Worm (Caenorhabditis elegans) whole organism, L1 larva: ENCODE measurements around the gene rps-3.

Experiments
- ama-1 ChIP-seq: fragments of 150-350 bp; optimal IDR thresholded peaks from 2 replicates; lab custom pipeline; 2014
- jun-1 ChIP-seq: fragments of 150-350 bp; optimal IDR thresholded peaks from 2 replicates; lab custom pipeline; 2014; ENCODE audit warnings: missing biosample characterization, missing genetic modification reagents, missing genetic modification characterization
- lin-14 ChIP-seq: fragments of 200-800 bp; sonication (Bioruptor generic); optimal IDR thresholded peaks from 2 replicates; lab custom pipeline; 2018; ENCODE audit warnings: mild to moderate bottlenecking, missing genetic modification characterization, moderate library complexity, missing compliant biosample characterization
- nhr-11 ChIP-seq: fragments of 150-350 bp; optimal IDR thresholded peaks from 2 replicates; lab custom pipeline; 2014; ENCODE audit warnings: missing biosample characterization, missing genetic modification characterization
- nhr-77 ChIP-seq: fragments of 150-350 bp; optimal IDR thresholded peaks from 2 replicates; lab custom pipeline; 2014; ENCODE audit warnings: missing biosample characterization, missing genetic modification characterization
- pqm-1 ChIP-seq: sonication (generic microtip); optimal IDR thresholded peaks from 3 replicates; lab custom pipeline; 2017; ENCODE audit warnings: missing biosample characterization, missing genetic modification characterization
- unc-62 ChIP-seq: fragments of 150-350 bp; optimal IDR thresholded peaks from 2 replicates; lab custom pipeline; 2014; ENCODE audit warnings: missing biosample characterization, missing genetic modification reagents, missing genetic modification characterization

- TF ChIP-seq lin-14 (GFP tag; lab: Kevin White, UChicago) = no peak
- no peak for TF ChIP-seq unc-62 (GFP tag; lab: Kevin White, UChicago)
- TF ChIP-seq pqm-1 (tag; lab: Kevin White, UChicago) = no peak
- TF ChIP-seq nhr-11 (tag; lab: Kevin White, UChicago) = no peak
- TF ChIP-seq nhr-77 (tag; lab: Kevin White, UChicago) = no peak
- no peak for TF ChIP-seq jun-1 (tag; lab: Kevin White, UChicago)
- TF ChIP-seq ama-1 (lab: Kevin White, UChicago) = no peak
These were observed 43.2 kb upstream of the rps-3 start for ce11 chrIII:6163381-6163780.
